Fruit fly (Drosophila melanogaster) whole organism, prepupa: ENCODE data around the gene pum.
A peak's percentile ranks its signal among the peaks of the same experiment; 100 is the strongest.

ENCODE experiments used
- CG10631 ChIP-seq: fragments of 200-800 bp; sonication (Bioruptor generic); optimal IDR thresholded peaks from 2 replicates; lab custom pipeline; 2016; ENCODE audit warnings: missing biosample characterization, missing genetic modification characterization
- CG11294 ChIP-seq: fragments of 200-800 bp; sonication (Bioruptor generic); IDR thresholded peaks from 2 replicates; pipeline ENCODE4 v1.3.6; 2022; ENCODE audit warnings: missing biosample characterization, missing genetic modification characterization
- CG11762 ChIP-seq: fragments of 200-800 bp; sonication (Bioruptor generic); optimal IDR thresholded peaks from 3 replicates; lab custom pipeline; 2016; ENCODE audit warnings: missing biosample characterization, missing genetic modification characterization; ENCODE audit not compliant: insufficient read depth
- CG11902 ChIP-seq: fragments of 200-800 bp; sonication (Bioruptor generic); optimal IDR thresholded peaks from 3 replicates; lab custom pipeline; 2016; ENCODE audit warnings: missing biosample characterization, missing genetic modification characterization
- CG15336 ChIP-seq: fragments of 200-800 bp; sonication (Bioruptor generic); IDR thresholded peaks from 2 replicates; pipeline ENCODE4 v1.3.6; 2022; ENCODE audit warnings: missing biosample characterization, missing genetic modification characterization
- CG1621 ChIP-seq: fragments of 200-800 bp; sonication (Bioruptor generic); optimal IDR thresholded peaks from 3 replicates; lab custom pipeline; 2018; ENCODE audit warnings: missing biosample characterization, mild to moderate bottlenecking, missing genetic modification characterization
- CG16779 ChIP-seq: fragments of 200-800 bp; sonication (Bioruptor generic); optimal IDR thresholded peaks from 3 replicates; lab custom pipeline; 2017; ENCODE audit warnings: missing biosample characterization, mild to moderate bottlenecking, missing genetic modification characterization
- CG3032 ChIP-seq: fragments of 200-800 bp; optimal IDR thresholded peaks from 2 replicates; lab custom pipeline; 2019; ENCODE audit warnings: missing biosample characterization, mild to moderate bottlenecking, missing genetic modification characterization, moderate library complexity
- CG31627 ChIP-seq: fragments of 200-800 bp; sonication (Bioruptor generic); optimal IDR thresholded peaks from 3 replicates; lab custom pipeline; 2016; ENCODE audit warnings: missing biosample characterization, missing genetic modification characterization
- CG32006 ChIP-seq: fragments of 200-800 bp; sonication (Bioruptor generic); optimal IDR thresholded peaks from 3 replicates; lab custom pipeline; 2017; ENCODE audit warnings: missing biosample characterization, mild to moderate bottlenecking, missing genetic modification characterization
- CG34406 ChIP-seq: fragments of 200-800 bp; sonication (Bioruptor generic); optimal IDR thresholded peaks from 3 replicates; lab custom pipeline; 2016; ENCODE audit warnings: missing biosample characterization, missing genetic modification characterization
- CG3919 ChIP-seq: fragments of 200-800 bp; sonication (Bioruptor generic); optimal IDR thresholded peaks from 3 replicates; lab custom pipeline; 2016; ENCODE audit warnings: missing biosample characterization, missing genetic modification characterization
- CG4318 ChIP-seq: fragments of 200-800 bp; sonication (Bioruptor generic); optimal IDR thresholded peaks from 3 replicates; lab custom pipeline; 2017; ENCODE audit warnings: missing biosample characterization, mild to moderate bottlenecking, missing genetic modification characterization
- CG6163 ChIP-seq: fragments of 200-800 bp; sonication (Bioruptor generic); IDR thresholded peaks from 3 replicates; pipeline ENCODE4 v1.3.6; 2022; ENCODE audit warnings: missing biosample characterization, missing genetic modification characterization
- CG6276 ChIP-seq: fragments of 200-800 bp; sonication (Bioruptor generic); optimal IDR thresholded peaks from 2 replicates; lab custom pipeline; 2017; ENCODE audit warnings: missing biosample characterization, mild to moderate bottlenecking, missing genetic modification characterization
- CG6792 ChIP-seq: fragments of 200-800 bp; sonication (Bioruptor generic); optimal IDR thresholded peaks from 3 replicates; lab custom pipeline; 2016; ENCODE audit warnings: missing biosample characterization, missing genetic modification characterization
- CG6808 ChIP-seq: fragments of 200-800 bp; sonication (Bioruptor generic); optimal IDR thresholded peaks from 3 replicates; lab custom pipeline; 2017; ENCODE audit warnings: missing biosample characterization, missing genetic modification characterization, mild to moderate bottlenecking, moderate library complexity, missing genetic modification reagents
- CG6854 ChIP-seq: fragments of 200-800 bp; sonication (Bioruptor generic); optimal IDR thresholded peaks from 2 replicates; lab custom pipeline; 2017; ENCODE audit warnings: missing biosample characterization, mild to moderate bottlenecking, missing genetic modification characterization
- CG8319 ChIP-seq: fragments of 200-800 bp; sonication (Bioruptor generic); optimal IDR thresholded peaks from 3 replicates; lab custom pipeline; 2016; ENCODE audit warnings: missing biosample characterization, missing genetic modification characterization
- CG9139 ChIP-seq: fragments of 200-800 bp; sonication (Bioruptor generic); optimal IDR thresholded peaks from 3 replicates; lab custom pipeline; 2017; ENCODE audit warnings: missing biosample characterization, mild to moderate bottlenecking, missing genetic modification characterization
- Eip75B ChIP-seq: fragments of 200-800 bp; sonication (Bioruptor generic); optimal IDR thresholded peaks from 3 replicates; lab custom pipeline; 2016; ENCODE audit warnings: missing biosample characterization, missing genetic modification characterization
- Eip93F ChIP-seq: fragments of 200-800 bp; sonication (Bioruptor generic); optimal IDR thresholded peaks from 2 replicates; lab custom pipeline; 2016; ENCODE audit warnings: missing biosample characterization, mild to moderate bottlenecking, missing genetic modification characterization
- Ets21C ChIP-seq: fragments of 200-800 bp; sonication (Bioruptor generic); optimal IDR thresholded peaks from 3 replicates; lab custom pipeline; 2016; ENCODE audit warnings: missing biosample characterization, missing genetic modification characterization
- Ets96B ChIP-seq: fragments of 200-800 bp; optimal IDR thresholded peaks from 2 replicates; lab custom pipeline; 2019; ENCODE audit warnings: missing biosample characterization, mild to moderate bottlenecking, missing genetic modification characterization, moderate library complexity
- Gug ChIP-seq: fragments of 200-800 bp; sonication (Bioruptor generic); IDR thresholded peaks from 2 replicates; pipeline ENCODE4 v1.3.6; 2022; ENCODE audit warnings: missing biosample characterization, missing genetic modification characterization
- Hr38 ChIP-seq: sonication (Bioruptor generic); optimal IDR thresholded peaks from 2 replicates; lab custom pipeline; 2016; ENCODE audit warnings: missing biosample characterization, missing genetic modification characterization
- Hr39 ChIP-seq: fragments of 200-800 bp; sonication (Bioruptor generic); optimal IDR thresholded peaks from 2 replicates; lab custom pipeline; 2016; ENCODE audit warnings: missing biosample characterization, missing genetic modification characterization
- Hr4 ChIP-seq: fragments of 200-800 bp; sonication (Bioruptor generic); optimal IDR thresholded peaks from 3 replicates; lab custom pipeline; 2016; ENCODE audit warnings: missing biosample characterization, missing genetic modification characterization
- Met ChIP-seq: fragments of 200-800 bp; sonication (Bioruptor generic); optimal IDR thresholded peaks from 3 replicates; lab custom pipeline; 2016; ENCODE audit warnings: missing biosample characterization, missing genetic modification characterization
- OdsH ChIP-seq: fragments of 200-800 bp; sonication (Bioruptor generic); optimal IDR thresholded peaks from 3 replicates; lab custom pipeline; 2016; ENCODE audit warnings: missing biosample characterization, missing genetic modification characterization
- Smox ChIP-seq: fragments of 200-800 bp; sonication (Bioruptor generic); optimal IDR thresholded peaks from 3 replicates; lab custom pipeline; 2016; ENCODE audit warnings: missing biosample characterization, missing genetic modification characterization
- Sox102F ChIP-seq: fragments of 200-800 bp; sonication (Bioruptor generic); optimal IDR thresholded peaks from 2 replicates; lab custom pipeline; 2016; ENCODE audit warnings: missing biosample characterization, mild to moderate bottlenecking, missing genetic modification characterization
- Sox14 ChIP-seq: fragments of 200-800 bp; sonication (Bioruptor generic); optimal IDR thresholded peaks from 3 replicates; lab custom pipeline; 2016; ENCODE audit warnings: missing biosample characterization, missing genetic modification characterization
- Sox15 ChIP-seq: fragments of 200-800 bp; sonication (Bioruptor generic); optimal IDR thresholded peaks from 3 replicates; lab custom pipeline; 2016; ENCODE audit warnings: missing biosample characterization, missing genetic modification characterization
- achi ChIP-seq: fragments of 200-800 bp; sonication (Bioruptor generic); optimal IDR thresholded peaks from 3 replicates; lab custom pipeline; 2016; ENCODE audit warnings: missing biosample characterization, missing genetic modification characterization
- acj6 ChIP-seq: fragments of 200-800 bp; sonication (Bioruptor generic); optimal IDR thresholded peaks from 3 replicates; lab custom pipeline; 2016; ENCODE audit warnings: missing biosample characterization, missing genetic modification characterization
- cyc ChIP-seq: fragments of 200-800 bp; sonication (Bioruptor generic); optimal IDR thresholded peaks from 3 replicates; lab custom pipeline; 2016; ENCODE audit warnings: missing biosample characterization, missing genetic modification characterization
- dac ChIP-seq: fragments of 200-800 bp; sonication (Bioruptor generic); optimal IDR thresholded peaks from 2 replicates; lab custom pipeline; 2017; ENCODE audit warnings: missing biosample characterization, mild to moderate bottlenecking, missing genetic modification characterization
- dsx ChIP-seq: fragments of 200-800 bp; optimal IDR thresholded peaks from 3 replicates; lab custom pipeline; 2019; ENCODE audit warnings: missing biosample characterization, mild to moderate bottlenecking, missing genetic modification characterization, moderate library complexity; ENCODE audit not compliant: poor library complexity, severe bottlenecking
- eg ChIP-seq: fragments of 200-800 bp; sonication (Bioruptor generic); IDR thresholded peaks from 3 replicates; pipeline ENCODE4 v1.3.6; 2022; ENCODE audit warnings: missing biosample characterization, missing genetic modification characterization
- fd85E ChIP-seq: fragments of 200-800 bp; sonication (Bioruptor generic); optimal IDR thresholded peaks from 3 replicates; lab custom pipeline; 2016; ENCODE audit warnings: missing biosample characterization, missing genetic modification characterization
- lz ChIP-seq: fragments of 200-800 bp; sonication (Bioruptor generic); optimal IDR thresholded peaks from 3 replicates; lab custom pipeline; 2016; ENCODE audit warnings: missing biosample characterization, missing genetic modification characterization
- net ChIP-seq: fragments of 200-800 bp; sonication (Bioruptor generic); optimal IDR thresholded peaks from 3 replicates; lab custom pipeline; 2016; ENCODE audit warnings: missing biosample characterization, missing genetic modification characterization
- pdm3 ChIP-seq: fragments of 200-800 bp; sonication (Bioruptor generic); optimal IDR thresholded peaks from 3 replicates; lab custom pipeline; 2016; ENCODE audit warnings: missing biosample characterization, missing genetic modification characterization
- spab ChIP-seq: fragments of 200-800 bp; sonication (Bioruptor generic); optimal IDR thresholded peaks from 2 replicates; lab custom pipeline; 2017; ENCODE audit warnings: missing biosample characterization, mild to moderate bottlenecking, missing genetic modification characterization, missing genetic modification reagents
- topi ChIP-seq: fragments of 200-800 bp; sonication (Bioruptor generic); optimal IDR thresholded peaks from 3 replicates; lab custom pipeline; 2016; ENCODE audit warnings: missing biosample characterization, missing genetic modification characterization
- vri ChIP-seq: fragments of 200-800 bp; sonication (Bioruptor generic); optimal IDR thresholded peaks from 3 replicates; lab custom pipeline; 2016; ENCODE audit warnings: missing biosample characterization, mild to moderate bottlenecking, missing genetic modification characterization

pum gene

dm6 chr3R:9054442-9055118, 182.9 kb downstream of the pum start (continued):
- TF ChIP-seq CG6163 (GFP tag; lab: Robert Waterston, UW): no peak
- no peak for TF ChIP-seq CG15336
- TF ChIP-seq Met (GFP tag; lab: Kevin White, UChicago): peak; percentile 29
- peak; percentile 49 for TF ChIP-seq CG3919 (GFP tag; lab: Kevin White, UChicago)
- peak; percentile 57 for TF ChIP-seq acj6 (GFP tag; lab: Kevin White, UChicago)
- no peak for TF ChIP-seq CG1621 (tag; lab: Kevin White, UChicago)
- no peak for TF ChIP-seq Smox (GFP tag; lab: Kevin White, UChicago)
- TF ChIP-seq Sox14 (GFP tag; lab: Kevin White, UChicago): no peak
- TF ChIP-seq CG34406 (GFP tag; lab: Kevin White, UChicago): peak; percentile 25
- TF ChIP-seq OdsH: peak; percentile 65
- TF ChIP-seq Ets96B (tag; lab: Kevin White, UChicago): peak; percentile 29
- TF ChIP-seq CG11762 (GFP tag; lab: Kevin White, UChicago): peak; percentile 50
- TF ChIP-seq CG10631 (GFP tag; lab: Kevin White, UChicago): peak; percentile 57
- TF ChIP-seq Sox102F: no peak
- TF ChIP-seq CG4318 (GFP tag; lab: Kevin White, UChicago): peak; percentile 42
- TF ChIP-seq vri (GFP tag; lab: Kevin White, UChicago): peak; percentile 12
- TF ChIP-seq CG6276 (GFP tag; lab: Kevin White, UChicago): peak; percentile 47
- peak; percentile 35 for TF ChIP-seq Eip93F (GFP tag; lab: Kevin White, UChicago)
- TF ChIP-seq dac: peak; percentile 44
- peak; percentile 75 for TF ChIP-seq CG32006 (GFP tag; lab: Kevin White, UChicago)
- no peak for TF ChIP-seq CG11294 (GFP tag; lab: Robert Waterston, UW)
- no peak for TF ChIP-seq eg (GFP tag; lab: Robert Waterston, UW)
- peak; percentile 18 for TF ChIP-seq spab (GFP tag; lab: Kevin White, UChicago)
- TF ChIP-seq net: peak; percentile 43
- peak; percentile 3 for TF ChIP-seq cyc (GFP tag; lab: Kevin White, UChicago)
- TF ChIP-seq CG16779 (tag; lab: Kevin White, UChicago): no peak
- TF ChIP-seq CG3032: peak; percentile 32
- TF ChIP-seq CG6792 (GFP tag; lab: Kevin White, UChicago): no peak
- no peak for TF ChIP-seq Hr39 (GFP tag; lab: Kevin White, UChicago)
- no peak for TF ChIP-seq Ets21C
- no peak for TF ChIP-seq CG31627 (GFP tag; lab: Kevin White, UChicago)
- peak; percentile 60 for TF ChIP-seq achi (GFP tag; lab: Kevin White, UChicago)
- TF ChIP-seq topi (GFP tag; lab: Kevin White, UChicago): peak; percentile 18
- no peak for TF ChIP-seq Hr38
- no peak for TF ChIP-seq fd85E (GFP tag; lab: Kevin White, UChicago)

- no peak for TF ChIP-seq dac
- peak; percentile 69 for TF ChIP-seq lz
- no peak for TF ChIP-seq vri (GFP tag; lab: Kevin White, UChicago)
- peak; percentile 53 for TF ChIP-seq CG6808 (GFP tag; lab: Kevin White, UChicago)
- peak; percentile 68 for TF ChIP-seq CG6792 (GFP tag; lab: Kevin White, UChicago)
- peak; percentile 48 for TF ChIP-seq CG10631 (GFP tag; lab: Kevin White, UChicago)
- no peak for TF ChIP-seq eg (GFP tag; lab: Robert Waterston, UW)
- TF ChIP-seq CG6276 (GFP tag; lab: Kevin White, UChicago): peak; percentile 47
- TF ChIP-seq fd85E (GFP tag; lab: Kevin White, UChicago): no peak
- TF ChIP-seq CG6163 (GFP tag; lab: Robert Waterston, UW): no peak
- peak; percentile 71 for TF ChIP-seq pdm3 (GFP tag; lab: Kevin White, UChicago)
- peak; percentile 67 for TF ChIP-seq Sox14 (GFP tag; lab: Kevin White, UChicago)
- peak; percentile 46 for TF ChIP-seq acj6 (GFP tag; lab: Kevin White, UChicago)
- TF ChIP-seq Sox15 (GFP tag; lab: Kevin White, UChicago): peak; percentile 71
- TF ChIP-seq Gug (GFP tag; lab: Robert Waterston, UW): no peak
- TF ChIP-seq CG15336: no peak
- no peak for TF ChIP-seq CG1621 (tag; lab: Kevin White, UChicago)
- TF ChIP-seq CG8319 (GFP tag; lab: Kevin White, UChicago): peak; percentile 30
- TF ChIP-seq CG11902: peak; percentile 55
- TF ChIP-seq CG6854 (GFP tag; lab: Kevin White, UChicago): no peak
- TF ChIP-seq Hr4 (GFP tag; lab: Kevin White, UChicago): peak; percentile 72
- no peak for TF ChIP-seq net
- TF ChIP-seq dsx (GFP tag; lab: Kevin White, UChicago): no peak
- no peak for TF ChIP-seq CG9139
- TF ChIP-seq Eip75B (GFP tag; lab: Kevin White, UChicago): peak; percentile 17
- TF ChIP-seq achi (GFP tag; lab: Kevin White, UChicago): peak; percentile 58
- peak; percentile 30 for TF ChIP-seq CG11762 (GFP tag; lab: Kevin White, UChicago)
Measured at dm6 chr3R:9053850-9054441, 183.5 kb downstream of the pum start.
